Fruit fly (Drosophila melanogaster): ENCODE results near the gene CG14130.

CG14130 gene

dm6 chr3L:11800761-11801160 is 14.5 kb upstream of the CG14130 start, which contains the start of gene Gcat:
Gene Gcat (minus strand): TSS chr3L:11800861.
- no peak for TF ChIP-seq D1 (tag; optimal IDR thresholded peaks at IDR 0.05)
- no peak for TF ChIP-seq Pif1A (GFP tag; optimal IDR thresholded peaks at IDR 0.05)
- no peak for TF ChIP-seq CG14655 (GFP tag; optimal IDR thresholded peaks at IDR 0.05)
- TF ChIP-seq EcR (GFP tag; optimal IDR thresholded peaks at IDR 0.05): no peak
- no peak for TF ChIP-seq gl (tag; optimal IDR thresholded peaks at IDR 0.05)
- TF ChIP-seq CG4496 (GFP tag; IDR thresholded peaks at IDR 0.05): no peak
- TF ChIP-seq CG8159 (tag; optimal IDR thresholded peaks at IDR 0.05): no peak
- TF ChIP-seq CG10348 (GFP tag; IDR thresholded peaks at IDR 0.05): no peak
- TF ChIP-seq CG9948 (tag; optimal IDR thresholded peaks at IDR 0.05): no peak
- TF ChIP-seq CG32121 (GFP tag; IDR thresholded peaks at IDR 0.05): no peak
- no peak for TF ChIP-seq CG13204 (GFP tag; optimal IDR thresholded peaks at IDR 0.05)
- no peak for TF ChIP-seq Snoo (tag; optimal IDR thresholded peaks at IDR 0.05)
- no peak for TF ChIP-seq Ets98B (GFP tag; IDR thresholded peaks at IDR 0.05)
- TF ChIP-seq Pif1B (GFP tag; optimal IDR thresholded peaks at IDR 0.05): no peak
- TF ChIP-seq fd96Ca (GFP tag; IDR thresholded peaks at IDR 0.05): no peak
- TF ChIP-seq CG12605 (GFP tag; IDR thresholded peaks at IDR 0.05): no peak
- TF ChIP-seq rn (GFP tag; IDR thresholded peaks at IDR 0.05): no peak

- TF ChIP-seq CG8301 (tag; optimal IDR thresholded peaks at IDR 0.05) (no peak), CG15710 (tag; optimal IDR thresholded peaks at IDR 0.05) (no peak), CG4496 (GFP tag; IDR thresholded peaks at IDR 0.05) (no peak), gl (tag; optimal IDR thresholded peaks at IDR 0.05) (no peak), CG34367 (tag; optimal IDR thresholded peaks at IDR 0.05) (no peak), EcR (GFP tag; optimal IDR thresholded peaks at IDR 0.05) (no peak), CG17806 (tag; optimal IDR thresholded peaks at IDR 0.05) (no peak), Ets98B (GFP tag; IDR thresholded peaks at IDR 0.05) (no peak)
Observed at dm6 chr3L:11801622-11802021, 13.6 kb upstream of the CG14130 start.

- TF ChIP-seq Pif1A (GFP tag; optimal IDR thresholded peaks at IDR 0.05): no peak
- no peak for TF ChIP-seq EcR (GFP tag; optimal IDR thresholded peaks at IDR 0.05)
- no peak for TF ChIP-seq CG32121 (GFP tag; IDR thresholded peaks at IDR 0.05)
- no peak for TF ChIP-seq CG8159 (tag; optimal IDR thresholded peaks at IDR 0.05)
- TF ChIP-seq CG15710 (tag; optimal IDR thresholded peaks at IDR 0.05): no peak
- TF ChIP-seq CG12605 (GFP tag; IDR thresholded peaks at IDR 0.05): no peak
- TF ChIP-seq Ets98B (GFP tag; IDR thresholded peaks at IDR 0.05): no peak
Observed at dm6 chr3L:11814655-11815054, 589 bp upstream of the CG14130 start, which contains the start of gene Cubn2. Gene Cubn2 (minus strand): TSS chr3L:11814755.

- TF ChIP-seq Pif1B (GFP tag; optimal IDR thresholded peaks at IDR 0.05) (no peak), CG8301 (tag; optimal IDR thresholded peaks at IDR 0.05) (no peak), CG17806 (tag; optimal IDR thresholded peaks at IDR 0.05) (no peak), CG13204 (GFP tag; optimal IDR thresholded peaks at IDR 0.05) (no peak), CG10348 (GFP tag; IDR thresholded peaks at IDR 0.05) (no peak), CG34367 (tag; optimal IDR thresholded peaks at IDR 0.05) (no peak), Ets98B (GFP tag; IDR thresholded peaks at IDR 0.05) (no peak), D1 (tag; optimal IDR thresholded peaks at IDR 0.05) (no peak), fd96Ca (GFP tag; IDR thresholded peaks at IDR 0.05) (no peak), CG9948 (tag; optimal IDR thresholded peaks at IDR 0.05) (no peak), CG8159 (tag; optimal IDR thresholded peaks at IDR 0.05) (no peak), CG4496 (GFP tag; IDR thresholded peaks at IDR 0.05) (no peak), CG12605 (GFP tag; IDR thresholded peaks at IDR 0.05) (no peak), Snoo (tag; optimal IDR thresholded peaks at IDR 0.05) (no peak)
Observed at dm6 chr3L:11816641-11817040, 1.4 kb downstream of the CG14130 start.

- TF ChIP-seq CG8301 (tag; optimal IDR thresholded peaks at IDR 0.05) (no peak), D1 (tag; optimal IDR thresholded peaks at IDR 0.05) (no peak), CG32121 (GFP tag; IDR thresholded peaks at IDR 0.05) (peak; percentile 63; the same call in 1 of the 2 replicates), Ets98B (GFP tag; IDR thresholded peaks at IDR 0.05) (peak; percentile 68), CG15710 (tag; optimal IDR thresholded peaks at IDR 0.05) (peak; percentile 11), CG4496 (GFP tag; IDR thresholded peaks at IDR 0.05) (peak; percentile 59), fd96Ca (GFP tag; IDR thresholded peaks at IDR 0.05) (peak; percentile 27; the same call in 1 of the 3 replicates), Pif1B (GFP tag; optimal IDR thresholded peaks at IDR 0.05) (peak; percentile 23), gl (tag; optimal IDR thresholded peaks at IDR 0.05) (peak; percentile 18), CG13204 (GFP tag; optimal IDR thresholded peaks at IDR 0.05) (no peak), CG12605 (GFP tag; IDR thresholded peaks at IDR 0.05) (peak; percentile 58; the same call in 1 of the 2 replicates), CG17806 (tag; optimal IDR thresholded peaks at IDR 0.05) (peak; percentile 26), EcR (GFP tag; optimal IDR thresholded peaks at IDR 0.05) (peak; percentile 55)
Observed at dm6 chr3L:11819639-11820456, 4.6 kb downstream of the CG14130 start.

dm6 chr3L:11821723-11822445 is 6.6 kb downstream of the CG14130 start, which contains the start of the genes CG11597 and CG5946:
Gene CG11597 (minus strand): TSS chr3L:11822275.
Gene CG5946 (minus strand): TSS chr3L:11822275.
- TF ChIP-seq CG12605 (GFP tag; IDR thresholded peaks at IDR 0.05) (0 out of 2 replicates have a peak, but pooled peaks have one; percentile 10), CG14655 (GFP tag; optimal IDR thresholded peaks at IDR 0.05) (no peak), gl (tag; optimal IDR thresholded peaks at IDR 0.05) (no peak), CG32121 (GFP tag; IDR thresholded peaks at IDR 0.05) (no peak), Snoo (tag; optimal IDR thresholded peaks at IDR 0.05) (no peak)
